Fruit fly (Drosophila melanogaster) whole organism, embryonic: ENCODE results near the gene akirin.

Source experiments
- CG10209 ChIP-seq: fragments of 200-800 bp; sonication (Bioruptor generic); optimal IDR thresholded peaks from 3 replicates; lab custom pipeline; 2017; ENCODE audit warnings: missing biosample characterization, mild to moderate bottlenecking, missing genetic modification characterization, missing genetic modification reagents
- CG11085 ChIP-seq: fragments of 200-800 bp; sonication (Bioruptor generic); IDR thresholded peaks from 2 replicates; pipeline ENCODE4 v1.3.6; 2022; ENCODE audit warnings: missing biosample characterization, missing genetic modification characterization
- CG12104 ChIP-seq: fragments of 200-800 bp; sonication (Bioruptor generic); optimal IDR thresholded peaks from 3 replicates; lab custom pipeline; 2016; ENCODE audit warnings: missing biosample characterization, missing genetic modification characterization
- CG12155 ChIP-seq: fragments of 200-800 bp; sonication (Bioruptor generic); optimal IDR thresholded peaks from 3 replicates; lab custom pipeline; 2016; ENCODE audit warnings: missing biosample characterization, missing genetic modification characterization
- CG12299 ChIP-seq: fragments of 200-800 bp; sonication (Bioruptor generic); optimal IDR thresholded peaks from 2 replicates; lab custom pipeline; 2018; ENCODE audit warnings: missing biosample characterization, mild to moderate bottlenecking, missing genetic modification characterization
- CG13123 ChIP-seq: fragments of 200-800 bp; sonication (Bioruptor generic); optimal IDR thresholded peaks from 2 replicates; lab custom pipeline; 2016; ENCODE audit warnings: missing biosample characterization, missing genetic modification characterization
- CG1603 ChIP-seq: fragments of 200-800 bp; sonication (Bioruptor generic); optimal IDR thresholded peaks from 2 replicates; lab custom pipeline; 2019; ENCODE audit warnings: missing biosample characterization, mild to moderate bottlenecking, missing genetic modification characterization, moderate library complexity
- CG17385 ChIP-seq: fragments of 200-800 bp; sonication (Bioruptor generic); optimal IDR thresholded peaks from 3 replicates; lab custom pipeline; 2018; ENCODE audit warnings: missing biosample characterization, mild to moderate bottlenecking, missing genetic modification characterization
- CG17912 ChIP-seq: fragments of 200-800 bp; sonication (Bioruptor generic); optimal IDR thresholded peaks from 2 replicates; lab custom pipeline; 2018; ENCODE audit warnings: missing biosample characterization, mild to moderate bottlenecking, missing genetic modification characterization
- CG18011 ChIP-seq: fragments of 200-800 bp; sonication (Bioruptor generic); optimal IDR thresholded peaks from 2 replicates; lab custom pipeline; 2017; ENCODE audit warnings: missing biosample characterization, missing genetic modification characterization, mild to moderate bottlenecking, moderate library complexity, missing genotype
- CG2875 ChIP-seq: fragments of 200-800 bp; sonication (Bioruptor generic); optimal IDR thresholded peaks from 2 replicates; lab custom pipeline; 2017; ENCODE audit warnings: missing biosample characterization, mild to moderate bottlenecking, missing genetic modification characterization, missing genetic modification reagents
- CG2889 ChIP-seq: fragments of 200-800 bp; sonication (Bioruptor generic); IDR thresholded peaks from 3 replicates; pipeline ENCODE4 v1.3.6; 2022; ENCODE audit warnings: missing biosample characterization, missing genetic modification characterization
- CG31388 ChIP-seq: fragments of 200-800 bp; sonication (Bioruptor generic); optimal IDR thresholded peaks from 2 replicates; lab custom pipeline; 2016; ENCODE audit warnings: missing biosample characterization, missing genetic modification characterization
- CG3407 ChIP-seq: fragments of 200-800 bp; sonication (Bioruptor generic); optimal IDR thresholded peaks from 2 replicates; lab custom pipeline; 2018; ENCODE audit warnings: missing biosample characterization, mild to moderate bottlenecking, missing genetic modification characterization
- CG34376 ChIP-seq: fragments of 200-800 bp; sonication (Bioruptor generic); optimal IDR thresholded peaks from 2 replicates; lab custom pipeline; 2018; ENCODE audit warnings: missing biosample characterization, mild to moderate bottlenecking, missing genetic modification characterization
- CG43689 ChIP-seq: fragments of 200-800 bp; sonication (Bioruptor generic); IDR thresholded peaks from 2 replicates; pipeline ENCODE4 v1.3.6; 2022; ENCODE audit warnings: missing biosample characterization, missing genetic modification characterization
- CG6254 ChIP-seq: fragments of 200-800 bp; sonication (Bioruptor generic); optimal IDR thresholded peaks from 3 replicates; lab custom pipeline; 2017; ENCODE audit warnings: mild to moderate bottlenecking, missing biosample characterization, missing genetic modification reagents, missing genetic modification characterization
- CG6791 ChIP-seq: fragments of 200-800 bp; sonication (Bioruptor generic); IDR thresholded peaks from 3 replicates; pipeline ENCODE4 v1.3.6; 2022; ENCODE audit warnings: missing biosample characterization, missing genetic modification characterization; ENCODE audit not compliant: partially characterized antibody
- Fer2 ChIP-seq: fragments of 200-800 bp; sonication (Bioruptor generic); optimal IDR thresholded peaks from 2 replicates; lab custom pipeline; 2018; ENCODE audit warnings: missing biosample characterization, mild to moderate bottlenecking, missing genetic modification characterization, moderate library complexity
- Hmx ChIP-seq: fragments of 200-800 bp; sonication (Bioruptor generic); optimal IDR thresholded peaks from 2 replicates; lab custom pipeline; 2016; ENCODE audit warnings: missing biosample characterization, missing genetic modification characterization
- Hr3 ChIP-seq: fragments of 200-800 bp; sonication (Bioruptor generic); optimal IDR thresholded peaks from 3 replicates; lab custom pipeline; 2016; ENCODE audit warnings: missing biosample characterization, missing genetic modification characterization
- Hr39 ChIP-seq: fragments of >200 bp; optimal IDR thresholded peaks from 2 replicates; lab custom pipeline; 2017
- Hr78 ChIP-seq, 2 experiments: fragments of 200-800 bp in 1 of 2; fragments of >200 bp in 1 of 2; sonication (Bioruptor generic) in 1 of 2; optimal IDR thresholded peaks; 2 replicates each; lab custom pipeline; 2017 to 2019; ENCODE audit warnings: missing biosample characterization in 2 of 2, missing genetic modification characterization in 2 of 2, mild to moderate bottlenecking in 1 of 2, moderate library complexity in 1 of 2
- Jarid2 ChIP-seq: fragments of 200-800 bp; sonication (Bioruptor generic); optimal IDR thresholded peaks from 3 replicates; lab custom pipeline; 2017; ENCODE audit warnings: mild to moderate bottlenecking, missing biosample characterization, missing genetic modification reagents, missing genetic modification characterization
- Kr ChIP-seq: fragments of 200-800 bp; sonication (Bioruptor generic); optimal IDR thresholded peaks from 2 replicates; lab custom pipeline; 2017; ENCODE audit warnings: missing biosample characterization, mild to moderate bottlenecking, missing genetic modification characterization
- MESR4 ChIP-seq: fragments of 200-800 bp; sonication (Bioruptor generic); optimal IDR thresholded peaks from 2 replicates; lab custom pipeline; 2018; ENCODE audit warnings: missing biosample characterization, mild to moderate bottlenecking, missing genetic modification characterization, moderate library complexity
- NK7.1 ChIP-seq: fragments of 200-800 bp; sonication (Bioruptor generic); optimal IDR thresholded peaks from 3 replicates; lab custom pipeline; 2016; ENCODE audit warnings: missing biosample characterization, missing genetic modification characterization
- Rfx ChIP-seq: fragments of 200-800 bp; sonication (Bioruptor generic); IDR thresholded peaks from 2 replicates; pipeline ENCODE4 v1.3.6; 2022; ENCODE audit warnings: missing biosample characterization, missing genetic modification characterization
- Rx ChIP-seq: fragments of 200-800 bp; sonication (Bioruptor generic); IDR thresholded peaks from 2 replicates; pipeline ENCODE4 v1.3.6; 2022; ENCODE audit warnings: missing biosample characterization, missing genetic modification characterization
- TFAM ChIP-seq: fragments of 200-800 bp; sonication (Bioruptor generic); optimal IDR thresholded peaks from 2 replicates; lab custom pipeline; 2017; ENCODE audit warnings: missing biosample characterization, missing genetic modification characterization, inconsistent platforms
- Xrp1 ChIP-seq: fragments of 200-800 bp; sonication (Bioruptor generic); IDR thresholded peaks from 2 replicates; pipeline ENCODE4 v1.3.6; 2022; ENCODE audit warnings: missing biosample characterization, missing genetic modification characterization
- bab2 ChIP-seq: fragments of 200-800 bp; sonication (Bioruptor generic); optimal IDR thresholded peaks from 2 replicates; lab custom pipeline; 2016; ENCODE audit warnings: missing biosample characterization, missing genetic modification characterization
- cas ChIP-seq: fragments of 200-800 bp; sonication (Bioruptor generic); IDR thresholded peaks from 2 replicates; pipeline ENCODE4 v1.3.6; 2022; ENCODE audit warnings: missing biosample characterization, missing genetic modification characterization
- cato ChIP-seq: fragments of 200-800 bp; sonication (Bioruptor generic); optimal IDR thresholded peaks from 2 replicates; lab custom pipeline; 2016; ENCODE audit warnings: missing biosample characterization, missing genetic modification characterization, borderline replicate concordance
- corto ChIP-seq: fragments of 200-800 bp; sonication (Bioruptor generic); optimal IDR thresholded peaks from 2 replicates; lab custom pipeline; 2016; ENCODE audit warnings: missing biosample characterization, mild to moderate bottlenecking, missing genetic modification characterization, moderate library complexity
- crol ChIP-seq: fragments of 200-800 bp; sonication (Bioruptor generic); IDR thresholded peaks from 2 replicates; pipeline ENCODE4 v1.3.6; 2022; ENCODE audit warnings: missing biosample characterization, missing genetic modification characterization
- dimm ChIP-seq: fragments of 200-800 bp; sonication (Bioruptor generic); IDR thresholded peaks from 2 replicates; pipeline ENCODE4 v1.3.6; 2022; ENCODE audit warnings: missing biosample characterization, missing genetic modification characterization
- dmrt11E ChIP-seq: fragments of 200-800 bp; sonication (Bioruptor generic); optimal IDR thresholded peaks from 3 replicates; lab custom pipeline; 2018; ENCODE audit warnings: missing biosample characterization, mild to moderate bottlenecking, missing genetic modification characterization, moderate library complexity
- eve ChIP-seq, 2 experiments: fragments of >200 bp; optimal IDR thresholded peaks; 2 replicates each; lab custom pipeline; 2017; ENCODE audit warnings: missing biosample characterization in 2 of 2, missing genetic modification characterization in 2 of 2
- eyg ChIP-seq: fragments of 200-800 bp; sonication (Bioruptor generic); optimal IDR thresholded peaks from 3 replicates; lab custom pipeline; 2016; ENCODE audit warnings: missing biosample characterization, missing genetic modification characterization
- gcm ChIP-seq: fragments of 200-800 bp; sonication (Bioruptor generic); optimal IDR thresholded peaks from 2 replicates; lab custom pipeline; 2019; ENCODE audit warnings: missing biosample characterization, mild to moderate bottlenecking, missing genetic modification characterization, moderate library complexity
- h ChIP-seq: fragments of >200 bp; optimal IDR thresholded peaks from 2 replicates; lab custom pipeline; 2017
- klu ChIP-seq: fragments of 200-800 bp; sonication (Bioruptor generic); IDR thresholded peaks from 2 replicates; pipeline ENCODE4 v1.3.6; 2022; ENCODE audit warnings: missing biosample characterization, missing genetic modification characterization
- p53 ChIP-seq: fragments of 200-800 bp; sonication (Bioruptor generic); optimal IDR thresholded peaks from 2 replicates; lab custom pipeline; 2016; ENCODE audit warnings: missing biosample characterization, missing genetic modification characterization
- pan ChIP-seq, 4 experiments: fragments of >200 bp in 3 of 4; fragments of 200-800 bp in 1 of 4; sonication (Bioruptor generic) in 1 of 4; optimal IDR thresholded peaks in 3 of 4; IDR thresholded peaks in 1 of 4; 2 replicates each; pipeline versions ENCODE4 v1.3.6 to Lab custom; 2017 to 2022; ENCODE audit warnings: missing biosample characterization in 2 of 4, missing genetic modification characterization in 2 of 4, mixed read lengths in 1 of 4
- pb ChIP-seq: fragments of 200-800 bp; sonication (Bioruptor generic); optimal IDR thresholded peaks from 3 replicates; lab custom pipeline; 2016; ENCODE audit warnings: missing biosample characterization, missing genetic modification characterization
- run ChIP-seq: fragments of 200-800 bp; sonication (Bioruptor generic); optimal IDR thresholded peaks from 3 replicates; lab custom pipeline; 2018; ENCODE audit warnings: missing biosample characterization, mild to moderate bottlenecking, missing genetic modification characterization
- sim ChIP-seq: fragments of 200-800 bp; sonication (Bioruptor generic); IDR thresholded peaks from 2 replicates; pipeline ENCODE4 v1.3.6; 2022; ENCODE audit warnings: missing biosample characterization, missing genetic modification characterization
- sob ChIP-seq: fragments of 200-800 bp; sonication (Bioruptor generic); IDR thresholded peaks from 2 replicates; pipeline ENCODE4 v1.3.6; 2022; ENCODE audit warnings: missing biosample characterization, missing genetic modification characterization
- sug ChIP-seq: fragments of 200-800 bp; optimal IDR thresholded peaks from 2 replicates; lab custom pipeline; 2019; ENCODE audit warnings: missing biosample characterization, mild to moderate bottlenecking, missing genetic modification characterization, moderate library complexity

akirin gene

dm6 chr3L:7356386-7357117 lies 13.1 kb upstream of the akirin start, which contains the start of gene CTCF (continued):
- TF ChIP-seq Kr (no peak), CG2875 (GFP tag; lab: Kevin White, UChicago) (peak; percentile 12), run (tag; lab: Kevin White, UChicago) (no peak), h (lab: Kevin White, UChicago) (no peak), CG10209 (GFP tag; lab: Kevin White, UChicago) (peak; percentile 33), Hr39 (lab: Kevin White, UChicago) (no peak), corto (no peak), Fer2 (tag; lab: Kevin White, UChicago) (no peak), klu (no peak), CG1603 (tag; lab: Kevin White, UChicago) (peak; percentile 69), sob (GFP tag; lab: Robert Waterston, UW) (no peak), CG13123 (GFP tag; lab: Kevin White, UChicago) (no peak), p53 (no peak), CG12104 (GFP tag; lab: Kevin White, UChicago) (no peak), CG34376 (GFP tag; lab: Kevin White, UChicago) (peak; percentile 85), CG18011 (GFP tag; lab: Kevin White, UChicago) (no peak), sim (GFP tag; lab: Robert Waterston, UW) (no peak), bab2 (GFP tag; lab: Kevin White, UChicago) (peak; percentile 13), CG12155 (peak; percentile 30), Xrp1 (GFP tag; lab: Robert Waterston, UW) (peak; percentile 33), Hmx (GFP tag; lab: Kevin White, UChicago) (no peak), cato (GFP tag; lab: Kevin White, UChicago) (no peak), CG2889 (GFP tag; lab: Robert Waterston, UW) (no peak), CG6791 (GFP tag; lab: Robert Waterston, UW) (peak; percentile 68; the same call in 1 of the 3 replicates), CG17912 (GFP tag; lab: Kevin White, UChicago) (no peak), gcm (GFP tag; lab: Kevin White, UChicago) (peak; percentile 35), pb (GFP tag; lab: Kevin White, UChicago) (peak; percentile 40), eve (GFP tag; optimal IDR thresholded peaks at IDR 0.05; lab: Kevin White, UChicago) (no peak), dimm (no peak), Hr3 (GFP tag; lab: Kevin White, UChicago) (peak; percentile 13), Rx (GFP tag; lab: Robert Waterston, UW) (no peak), crol (GFP tag; lab: Robert Waterston, UW) (no peak), eyg (no peak), Jarid2 (no peak), Hr78 (GFP tag; optimal IDR thresholded peaks at IDR 0.05; lab: Kevin White, UChicago) (no peak), dmrt11E (tag; lab: Kevin White, UChicago) (peak; percentile 32), Rfx (GFP tag; lab: Robert Waterston, UW) (peak; percentile 63; the same call in 1 of the 2 replicates), CG12299 (tag; lab: Kevin White, UChicago) (no peak), CG6254 (GFP tag; lab: Kevin White, UChicago) (no peak), CG31388 (no peak), CG11085 (GFP tag; lab: Robert Waterston, UW) (no peak), cas (GFP tag; lab: Robert Waterston, UW) (no peak), NK7.1 (peak; percentile 20), CG43689 (GFP tag; lab: Robert Waterston, UW) (no peak), MESR4 (GFP tag; lab: Kevin White, UChicago) (peak; percentile 76), CG3407 (no peak), pan (optimal IDR thresholded peaks at IDR 0.05; lab: Kevin White, UChicago) (no peak), pan (GFP tag; optimal IDR thresholded peaks at IDR 0.05 in 1 of 2, IDR thresholded peaks at IDR 0.05 in 1 of 2) (peak in 1 of 2 experiments; percentile 68), CG17385 (GFP tag; lab: Kevin White, UChicago) (peak; percentile 19), TFAM (no peak), sug (peak; percentile 47)
